Fruit fly (Drosophila melanogaster): ENCODE results near the gene CG5376.
A peak's percentile ranks its signal among the peaks of the same experiment; 100 is the strongest.

The CG5376 gene

dm6 chr3R:22488855-22489254 is at the start of gene CG5376:
Gene CG5376 (minus strand): TSS chr3R:22488955.
- TF ChIP-seq noc (tag; optimal IDR thresholded peaks at IDR 0.05) = no peak

dm6 chr3R:22536504-22537423 is 48.0 kb upstream of the CG5376 start:
- peak; percentile 18 for TF ChIP-seq noc (tag; optimal IDR thresholded peaks at IDR 0.05)

dm6 chr3R:22535945-22536344 is 47.2 kb upstream of the CG5376 start:
- no peak for TF ChIP-seq noc (tag; optimal IDR thresholded peaks at IDR 0.05)

- TF ChIP-seq noc (tag; optimal IDR thresholded peaks at IDR 0.05) = no peak
Observed at dm6 chr3R:22533973-22534931, 45.5 kb upstream of the CG5376 start.

- TF ChIP-seq noc (tag; optimal IDR thresholded peaks at IDR 0.05) = no peak
Observed at dm6 chr3R:22531801-22532200, 43.0 kb upstream of the CG5376 start, which contains the start of gene CG33093. Gene CG33093 (minus strand): TSS chr3R:22531922.

- peak; percentile 65 for TF ChIP-seq noc (tag; optimal IDR thresholded peaks at IDR 0.05)
Observed at dm6 chr3R:22530305-22530704, 41.5 kb upstream of the CG5376 start, which contains the start of gene CG33099. Gene CG33099 (minus strand): TSS chr3R:22530572.

- TF ChIP-seq noc (tag; optimal IDR thresholded peaks at IDR 0.05) = no peak
Observed at dm6 chr3R:22528264-22529158, 39.8 kb upstream of the CG5376 start, which contains the start of gene CG5346. Gene CG5346 (minus strand): TSS chr3R:22528663.

dm6 chr3R:22527636-22528148 is 38.9 kb upstream of the CG5376 start:
- no peak for TF ChIP-seq noc (tag; optimal IDR thresholded peaks at IDR 0.05)

- TF ChIP-seq noc (tag; optimal IDR thresholded peaks at IDR 0.05) = peak; percentile 30
Observed at dm6 chr3R:22527192-22527591, 38.4 kb upstream of the CG5376 start.

- TF ChIP-seq noc (tag; optimal IDR thresholded peaks at IDR 0.05) = peak; percentile 33
Observed at dm6 chr3R:22526353-22526907, 37.7 kb upstream of the CG5376 start.

- TF ChIP-seq noc (tag; optimal IDR thresholded peaks at IDR 0.05) = peak; percentile 33
Observed at dm6 chr3R:22525546-22526352, 37.0 kb upstream of the CG5376 start.

dm6 chr3R:22525073-22525413 is 36.3 kb upstream of the CG5376 start:
- no peak for TF ChIP-seq noc (tag; optimal IDR thresholded peaks at IDR 0.05)

dm6 chr3R:22524344-22525072 is 35.8 kb upstream of the CG5376 start:
- no peak for TF ChIP-seq noc (tag; optimal IDR thresholded peaks at IDR 0.05)

Measured in whole organism, larva.